Worm (Caenorhabditis elegans): ENCODE measurements around the gene dpf-7.

DNA sequence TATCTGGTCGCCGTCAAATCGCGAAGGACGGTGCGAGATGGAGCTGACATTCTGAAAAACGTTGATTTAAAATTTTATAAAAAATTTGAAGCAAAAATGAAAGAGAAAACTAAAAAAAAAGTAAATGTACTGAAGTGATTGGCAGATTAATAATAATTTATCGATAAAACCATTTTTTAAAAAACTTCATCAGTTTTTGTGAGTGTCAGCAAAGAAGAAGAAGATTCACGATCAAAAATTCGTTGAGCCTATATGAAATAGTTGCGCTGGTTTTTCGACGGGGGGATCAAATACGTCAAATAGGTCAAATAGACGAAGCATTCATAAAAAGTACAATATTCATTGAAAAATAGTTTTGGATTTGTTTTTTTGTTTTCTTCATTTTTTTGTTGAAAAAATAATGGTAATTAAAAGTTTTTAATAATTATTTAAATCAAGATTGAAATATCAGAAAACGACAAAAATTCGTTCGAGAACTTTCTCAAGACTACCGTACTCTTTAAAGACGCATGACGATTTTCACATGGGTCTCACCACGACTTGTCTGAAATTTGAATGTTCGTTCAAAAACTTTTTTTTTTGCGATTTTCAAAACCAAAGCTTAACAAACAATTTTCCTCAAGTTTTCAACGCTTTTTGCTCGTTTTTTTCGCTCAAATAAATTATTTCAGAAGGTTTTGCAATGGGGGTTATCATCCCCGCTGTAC, 41.9 kb downstream of the dpf-7 start, which contains the start of the genes memi-1 and cyp-31A3:
- no peak for TF ChIP-seq blmp-1 (tag; optimal IDR thresholded peaks at IDR 0.05)
- no peak for TF ChIP-seq ceh-82 (tag; optimal IDR thresholded peaks at IDR 0.05)
- no peak for TF ChIP-seq egl-13 (tag; optimal IDR thresholded peaks at IDR 0.05)
- TF ChIP-seq ceh-90 (tag; optimal IDR thresholded peaks at IDR 0.05), result no peak
- TF ChIP-seq fkh-10 (GFP tag; optimal IDR thresholded peaks at IDR 0.05), result no peak
- TF ChIP-seq pqm-1 (tag; optimal IDR thresholded peaks at IDR 0.05), result no peak
- TF ChIP-seq mep-1 (tag; optimal IDR thresholded peaks at IDR 0.05), result no peak
- no peak for TF ChIP-seq nhr-77 (tag; optimal IDR thresholded peaks at IDR 0.05)
- no peak for TF ChIP-seq pag-3 (tag; optimal IDR thresholded peaks at IDR 0.05; ENCODE audit: borderline replicate concordance, insufficient read depth)
- TF ChIP-seq ces-1 (GFP tag; optimal IDR thresholded peaks at IDR 0.05), result no peak
- TF ChIP-seq ztf-11 (tag; optimal IDR thresholded peaks at IDR 0.05), result no peak
- TF ChIP-seq aha-1 (tag; optimal IDR thresholded peaks at IDR 0.05), result no peak

All from whole organism, L1 larva.